Worm (Caenorhabditis elegans) whole organism, late embryonic: Measurements from ENCODE around the gene ZK856.6.

Source experiments
- C08G9.2 ChIP-seq: sonication (generic microtip); optimal IDR thresholded peaks from 2 replicates; lab custom pipeline; 2016; ENCODE audit warnings: mild to moderate bottlenecking, missing genetic modification characterization, moderate library complexity, missing compliant biosample characterization
- C38D4.7 ChIP-seq: fragments of 200-800 bp; sonication (Bioruptor generic); optimal IDR thresholded peaks from 2 replicates; lab custom pipeline; 2018; ENCODE audit warnings: mild to moderate bottlenecking, missing genetic modification characterization, moderate library complexity, missing compliant biosample characterization
- F13H6.1 ChIP-seq: sonication (generic microtip); optimal IDR thresholded peaks from 2 replicates; lab custom pipeline; 2016; ENCODE audit warnings: missing genetic modification characterization, missing compliant biosample characterization
- K02D7.2 ChIP-seq: sonication (generic microtip); optimal IDR thresholded peaks from 2 replicates; lab custom pipeline; 2017; ENCODE audit warnings: mild to moderate bottlenecking, missing genetic modification characterization, missing compliant biosample characterization
- K09A11.1 ChIP-seq: sonication (generic microtip); optimal IDR thresholded peaks from 2 replicates; lab custom pipeline; 2017; ENCODE audit warnings: antibody characterized with exemption, mild to moderate bottlenecking, missing genetic modification characterization, missing compliant biosample characterization; ENCODE audit not compliant: insufficient read depth
- Y22D7AL.16 ChIP-seq: sonication (generic microtip); optimal IDR thresholded peaks from 2 replicates; lab custom pipeline; 2016; ENCODE audit warnings: missing genetic modification characterization, missing compliant biosample characterization
- ahr-1 ChIP-seq: sonication (generic microtip); optimal IDR thresholded peaks from 2 replicates; lab custom pipeline; 2016; ENCODE audit warnings: missing genetic modification characterization, missing compliant biosample characterization
- ama-1 ChIP-seq: fragments of 150-350 bp; optimal IDR thresholded peaks from 2 replicates; lab custom pipeline; 2014
- ceh-19 ChIP-seq: fragments of 200-800 bp; sonication (Bioruptor generic); optimal IDR thresholded peaks from 2 replicates; lab custom pipeline; 2018; ENCODE audit warnings: mild to moderate bottlenecking, missing genetic modification characterization, missing compliant biosample characterization
- ceh-2 ChIP-seq: sonication (generic microtip); optimal IDR thresholded peaks from 2 replicates; lab custom pipeline; 2016; ENCODE audit warnings: missing genotype, missing genetic modification characterization, missing compliant biosample characterization
- ceh-22 ChIP-seq: sonication (generic microtip); optimal IDR thresholded peaks from 2 replicates; lab custom pipeline; 2017; ENCODE audit warnings: missing biosample characterization, missing genetic modification characterization
- ceh-24 ChIP-seq: sonication (generic microtip); optimal IDR thresholded peaks from 2 replicates; lab custom pipeline; 2016; ENCODE audit warnings: mild to moderate bottlenecking, missing genetic modification characterization, missing compliant biosample characterization
- ceh-30 ChIP-seq: fragments of 150-350 bp; optimal IDR thresholded peaks from 2 replicates; lab custom pipeline; 2014; ENCODE audit warnings: missing biosample characterization, missing genetic modification characterization
- ceh-34 ChIP-seq: sonication (generic microtip); optimal IDR thresholded peaks from 2 replicates; lab custom pipeline; 2016; ENCODE audit warnings: mild to moderate bottlenecking, missing genetic modification characterization, missing compliant biosample characterization
- ceh-48 ChIP-seq: sonication (generic microtip); optimal IDR thresholded peaks from 2 replicates; lab custom pipeline; 2016; ENCODE audit warnings: missing genetic modification characterization, inconsistent platforms, missing compliant biosample characterization
- ceh-9 ChIP-seq: sonication (generic microtip); optimal IDR thresholded peaks from 2 replicates; lab custom pipeline; 2016; ENCODE audit warnings: mild to moderate bottlenecking, missing genetic modification characterization, inconsistent platforms, missing compliant biosample characterization
- che-1 ChIP-seq: sonication (generic microtip); optimal IDR thresholded peaks from 2 replicates; lab custom pipeline; 2016; ENCODE audit warnings: mild to moderate bottlenecking, missing genetic modification characterization, missing compliant biosample characterization
- dmd-4 ChIP-seq: sonication (generic microtip); optimal IDR thresholded peaks from 2 replicates; lab custom pipeline; 2016; ENCODE audit warnings: borderline replicate concordance, missing genetic modification characterization, missing compliant biosample characterization
- elt-2 ChIP-seq: sonication (generic microtip); optimal IDR thresholded peaks from 2 replicates; lab custom pipeline; 2016; ENCODE audit warnings: missing genetic modification reagents, missing genetic modification characterization, missing compliant biosample characterization
- ets-4 ChIP-seq: sonication (generic microtip); optimal IDR thresholded peaks from 2 replicates; lab custom pipeline; 2016; ENCODE audit warnings: missing genetic modification characterization, missing compliant biosample characterization
- fax-1 ChIP-seq: sonication (generic microtip); optimal IDR thresholded peaks from 2 replicates; lab custom pipeline; 2016; ENCODE audit warnings: missing genotype, missing genetic modification characterization, missing compliant biosample characterization
- fkh-6 ChIP-seq: sonication (generic microtip); optimal IDR thresholded peaks from 2 replicates; lab custom pipeline; 2016; ENCODE audit warnings: missing genetic modification characterization, missing compliant biosample characterization
- hlh-15 ChIP-seq: sonication (generic microtip); optimal IDR thresholded peaks from 2 replicates; lab custom pipeline; 2016; ENCODE audit warnings: missing genetic modification characterization, missing compliant biosample characterization
- hlh-30 ChIP-seq: sonication (generic microtip); optimal IDR thresholded peaks from 2 replicates; lab custom pipeline; 2017; ENCODE audit warnings: antibody characterized with exemption, missing genetic modification characterization, missing compliant biosample characterization; ENCODE audit not compliant: insufficient read depth
- hlh-6 ChIP-seq: sonication (generic microtip); optimal IDR thresholded peaks from 2 replicates; lab custom pipeline; 2016; ENCODE audit warnings: missing genotype, missing genetic modification characterization, missing compliant biosample characterization
- hlh-8 ChIP-seq: sonication (generic microtip); optimal IDR thresholded peaks from 2 replicates; lab custom pipeline; 2016; ENCODE audit warnings: missing genotype, missing genetic modification characterization, missing compliant biosample characterization
- lim-6 ChIP-seq: sonication (generic microtip); optimal IDR thresholded peaks from 2 replicates; lab custom pipeline; 2016; ENCODE audit warnings: missing genetic modification characterization, missing compliant biosample characterization
- mec-3 ChIP-seq: sonication (generic microtip); optimal IDR thresholded peaks from 2 replicates; lab custom pipeline; 2016; ENCODE audit warnings: borderline replicate concordance, missing genetic modification characterization, missing compliant biosample characterization
- nhr-11 ChIP-seq: fragments of 150-350 bp; optimal IDR thresholded peaks from 2 replicates; lab custom pipeline; 2014; ENCODE audit warnings: missing biosample characterization, missing genetic modification characterization
- pag-3 ChIP-seq: sonication (generic microtip); optimal IDR thresholded peaks from 2 replicates; lab custom pipeline; 2016; ENCODE audit warnings: missing compliant biosample characterization, missing genetic modification characterization, borderline replicate concordance
- pax-1 ChIP-seq: fragments of 150-350 bp; optimal IDR thresholded peaks from 2 replicates; lab custom pipeline; 2014; ENCODE audit warnings: missing biosample characterization, missing genetic modification characterization
- pha-2 ChIP-seq: sonication (generic microtip); optimal IDR thresholded peaks from 2 replicates; lab custom pipeline; 2017; ENCODE audit warnings: mild to moderate bottlenecking, missing genetic modification characterization, missing compliant biosample characterization
- pros-1 ChIP-seq: fragments of 150-350 bp; optimal IDR thresholded peaks from 2 replicates; lab custom pipeline; 2014; ENCODE audit warnings: missing biosample characterization, missing genetic modification reagents, missing genetic modification characterization
- sox-2 ChIP-seq: fragments of 200-800 bp; sonication (Bioruptor generic); IDR thresholded peaks from 2 replicates; pipeline ENCODE4 v1.3.6; 2022; ENCODE audit warnings: missing genetic modification reagents, missing genetic modification characterization, missing compliant biosample characterization
- sox-4 ChIP-seq: sonication (generic microtip); optimal IDR thresholded peaks from 2 replicates; lab custom pipeline; 2017; ENCODE audit warnings: mild to moderate bottlenecking, missing genetic modification characterization, inconsistent platforms, missing compliant biosample characterization
- tbx-7 ChIP-seq: sonication (generic microtip); optimal IDR thresholded peaks from 2 replicates; lab custom pipeline; 2016; ENCODE audit warnings: missing genotype, missing genetic modification characterization, missing compliant biosample characterization
- unc-3 ChIP-seq, 2 experiments: fragments of 200-800 bp in 1 of 2; sonication (Bioruptor generic) in 1 of 2; sonication (generic microtip) in 1 of 2; conservative IDR thresholded peaks in 1 of 2; optimal IDR thresholded peaks in 1 of 2; 2 replicates each; pipeline versions ENCODE4 v1.3.6 to Lab custom; 2016 to 2022; ENCODE audit warnings: missing compliant biosample characterization in 2 of 2, missing genetic modification characterization in 2 of 2, missing genetic modification reagents in 1 of 2
- unc-55 ChIP-seq: sonication (generic microtip); optimal IDR thresholded peaks from 2 replicates; lab custom pipeline; 2017; ENCODE audit warnings: missing biosample characterization, missing genetic modification reagents, missing genetic modification characterization

Gene ZK856.6

ce11 chrV:10158528-10158927, 40.0 kb upstream of the ZK856.6 start, which contains the start of gene srsx-30:
srsx-30 (plus strand) TSS chrV:10158828.
- no peak for TF ChIP-seq F13H6.1 (tag; lab: Kevin White, UChicago)
- no peak for TF ChIP-seq sox-2 (GFP tag; lab: Robert Waterston, UW)
- TF ChIP-seq ceh-19 = no peak
- no peak for TF ChIP-seq C08G9.2
- no peak for TF ChIP-seq nhr-11 (tag; lab: Kevin White, UChicago)
- TF ChIP-seq pag-3 (tag; lab: Kevin White, UChicago) = no peak
- no peak for TF ChIP-seq ceh-34 (tag; lab: Kevin White, UChicago)
- TF ChIP-seq che-1 (tag; lab: Kevin White, UChicago) = no peak

ce11 chrV:10159972-10160371, 38.5 kb upstream of the ZK856.6 start:
- TF ChIP-seq ets-4 (tag; lab: Kevin White, UChicago) = no peak
- no peak for TF ChIP-seq dmd-4 (tag; lab: Kevin White, UChicago)
- no peak for TF ChIP-seq sox-2 (GFP tag; lab: Robert Waterston, UW)
- no peak for TF ChIP-seq sox-4 (tag; lab: Kevin White, UChicago)
- TF ChIP-seq ceh-22 (tag; lab: Kevin White, UChicago) = no peak
- TF ChIP-seq ceh-48 (tag; lab: Kevin White, UChicago) = no peak
- no peak for TF ChIP-seq hlh-8
- TF ChIP-seq pax-1 (tag; lab: Kevin White, UChicago) = no peak
- no peak for TF ChIP-seq K02D7.2 (tag; lab: Kevin White, UChicago)
- no peak for TF ChIP-seq ceh-2
- TF ChIP-seq fkh-6 = no peak
- TF ChIP-seq pros-1 = no peak

ce11 chrV:10160954-10161353, 37.5 kb upstream of the ZK856.6 start, which contains the start of gene C51E3.10:
C51E3.10 (minus strand) TSS chrV:10161134.
- peak; percentile 29 for TF ChIP-seq elt-2 (tag; lab: Kevin White, UChicago)
- TF ChIP-seq hlh-15 = no peak

ce11 chrV:10166368-10166767, 32.1 kb upstream of the ZK856.6 start, which contains the start of gene C51E3.6:
C51E3.6 (minus strand) TSS chrV:10166468.
- TF ChIP-seq fkh-6 (no peak), pha-2 (no peak), tbx-7 (tag; lab: Kevin White, UChicago) (no peak), unc-3 (GFP tag; conservative IDR thresholded peaks at IDR 0.05; lab: Robert Waterston, UW) (no peak), unc-3 (tag; optimal IDR thresholded peaks at IDR 0.05; lab: Kevin White, UChicago) (no peak), ahr-1 (tag; lab: Kevin White, UChicago) (no peak), ceh-24 (tag; lab: Kevin White, UChicago) (no peak), hlh-15 (no peak), lim-6 (tag; lab: Kevin White, UChicago) (no peak), elt-2 (tag; lab: Kevin White, UChicago) (no peak), hlh-6 (tag; lab: Kevin White, UChicago) (no peak), ceh-9 (no peak), K09A11.1 (tag; lab: Kevin White, UChicago) (no peak), sox-4 (tag; lab: Kevin White, UChicago) (no peak)

ce11 chrV:10168870-10169269, 29.6 kb upstream of the ZK856.6 start:
- no peak for TF ChIP-seq ama-1
- no peak for TF ChIP-seq Y22D7AL.16 (tag; lab: Kevin White, UChicago)
- no peak for TF ChIP-seq dmd-4 (tag; lab: Kevin White, UChicago)
- TF ChIP-seq hlh-30 (tag; lab: Kevin White, UChicago) = no peak
- TF ChIP-seq unc-3 (GFP tag; conservative IDR thresholded peaks at IDR 0.05; lab: Robert Waterston, UW) = no peak
- no peak for TF ChIP-seq unc-3 (tag; optimal IDR thresholded peaks at IDR 0.05; lab: Kevin White, UChicago)
- no peak for TF ChIP-seq fax-1 (tag; lab: Kevin White, UChicago)
- TF ChIP-seq F13H6.1 (tag; lab: Kevin White, UChicago) = no peak
- no peak for TF ChIP-seq pag-3 (tag; lab: Kevin White, UChicago)
- TF ChIP-seq pha-2 = no peak
- TF ChIP-seq unc-55 = no peak
- no peak for TF ChIP-seq nhr-11 (tag; lab: Kevin White, UChicago)
- no peak for TF ChIP-seq che-1 (tag; lab: Kevin White, UChicago)
- TF ChIP-seq pros-1 = no peak
- TF ChIP-seq lim-6 (tag; lab: Kevin White, UChicago) = no peak
- TF ChIP-seq mec-3 (tag; lab: Kevin White, UChicago) = no peak
- TF ChIP-seq ceh-30 (tag; lab: Kevin White, UChicago) = no peak
- no peak for TF ChIP-seq C38D4.7 (GFP tag; lab: Kevin White, UChicago)
